Fruit fly (Drosophila melanogaster) whole organism, embryonic: Measurements from ENCODE around the gene dbe.
A peak's percentile ranks its signal among the peaks of the same experiment; 100 is the strongest.

Experiments
- Ada2b ChIP-seq: fragments of 200-800 bp; sonication (Bioruptor generic); IDR thresholded peaks from 2 replicates; pipeline ENCODE4 v1.3.6; 2022; ENCODE audit warnings: missing biosample characterization, missing genetic modification characterization
- CG1024 ChIP-seq: fragments of 200-800 bp; sonication (Bioruptor generic); IDR thresholded peaks from 2 replicates; pipeline ENCODE4 v1.3.6; 2022; ENCODE audit warnings: missing biosample characterization, missing genetic modification characterization
- CG11247 ChIP-seq: fragments of 200-800 bp; sonication (Bioruptor generic); IDR thresholded peaks from 2 replicates; pipeline ENCODE4 v1.3.6; 2022; ENCODE audit warnings: missing biosample characterization, missing genetic modification characterization
- CG11398 ChIP-seq: fragments of 200-800 bp; sonication (Bioruptor generic); optimal IDR thresholded peaks from 2 replicates; lab custom pipeline; 2016; ENCODE audit warnings: missing biosample characterization, missing genetic modification characterization
- CG11456 ChIP-seq: fragments of 200-800 bp; sonication (Bioruptor generic); IDR thresholded peaks from 3 replicates; pipeline ENCODE4 v1.3.6; 2022; ENCODE audit warnings: missing biosample characterization, missing genetic modification characterization
- CG1603 ChIP-seq: fragments of 200-800 bp; sonication (Bioruptor generic); optimal IDR thresholded peaks from 2 replicates; lab custom pipeline; 2019; ENCODE audit warnings: missing biosample characterization, mild to moderate bottlenecking, missing genetic modification characterization, moderate library complexity
- CG16813 ChIP-seq: fragments of 200-800 bp; sonication (Bioruptor generic); IDR thresholded peaks from 3 replicates; pipeline ENCODE4 v1.3.6; 2022; ENCODE audit warnings: missing biosample characterization, missing genetic modification characterization; ENCODE audit not compliant: partially characterized antibody
- CG17802 ChIP-seq: fragments of 200-800 bp; sonication (Bioruptor generic); optimal IDR thresholded peaks from 2 replicates; lab custom pipeline; 2018; ENCODE audit warnings: missing biosample characterization, mild to moderate bottlenecking, missing genetic modification characterization, moderate library complexity
- CG2712 ChIP-seq: fragments of 200-800 bp; optimal IDR thresholded peaks from 3 replicates; lab custom pipeline; 2019; ENCODE audit warnings: missing biosample characterization, mild to moderate bottlenecking, missing genetic modification characterization, moderate library complexity
- CG3065 ChIP-seq: fragments of 200-800 bp; sonication (Bioruptor generic); optimal IDR thresholded peaks from 2 replicates; lab custom pipeline; 2016; ENCODE audit warnings: missing biosample characterization, missing genetic modification characterization
- CG32772 ChIP-seq: fragments of 200-800 bp; sonication (Bioruptor generic); IDR thresholded peaks from 2 replicates; pipeline ENCODE4 v1.3.6; 2022; ENCODE audit warnings: missing biosample characterization, missing genetic modification characterization
- CG3281 ChIP-seq: fragments of 200-800 bp; sonication (Bioruptor generic); optimal IDR thresholded peaks from 3 replicates; lab custom pipeline; 2017; ENCODE audit warnings: missing biosample characterization, mild to moderate bottlenecking, missing genetic modification characterization
- CG3847 ChIP-seq: fragments of 200-800 bp; sonication (Bioruptor generic); IDR thresholded peaks from 2 replicates; pipeline ENCODE4 v1.3.6; 2022; ENCODE audit warnings: missing biosample characterization, missing genetic modification characterization
- CG6272 ChIP-seq: fragments of 200-800 bp; sonication (Bioruptor generic); IDR thresholded peaks from 2 replicates; pipeline ENCODE4 v1.3.6; 2022; ENCODE audit warnings: missing biosample characterization, missing genetic modification characterization
- CG6654 ChIP-seq: fragments of 200-800 bp; sonication (Bioruptor generic); optimal IDR thresholded peaks from 2 replicates; lab custom pipeline; 2017; ENCODE audit warnings: missing biosample characterization, mild to moderate bottlenecking, missing genetic modification characterization
- CG6854 ChIP-seq: fragments of 200-800 bp; sonication (Bioruptor generic); optimal IDR thresholded peaks from 3 replicates; lab custom pipeline; 2017; ENCODE audit warnings: missing biosample characterization, mild to moderate bottlenecking, missing genetic modification characterization
- CG8924 ChIP-seq: fragments of 200-800 bp; optimal IDR thresholded peaks from 3 replicates; lab custom pipeline; 2019; ENCODE audit warnings: missing biosample characterization, mild to moderate bottlenecking, missing genetic modification characterization, moderate library complexity
- CkIIα-i1 ChIP-seq: fragments of 200-800 bp; sonication (Bioruptor generic); IDR thresholded peaks from 2 replicates; pipeline ENCODE4 v1.3.6; 2022; ENCODE audit warnings: missing biosample characterization, missing genetic modification characterization
- Dip2 ChIP-seq: fragments of 200-800 bp; sonication (Bioruptor generic); IDR thresholded peaks from 2 replicates; pipeline ENCODE4 v1.3.6; 2022; ENCODE audit warnings: missing biosample characterization, missing genetic modification characterization
- Hand ChIP-seq: fragments of 200-800 bp; sonication (Bioruptor generic); optimal IDR thresholded peaks from 2 replicates; lab custom pipeline; 2017; ENCODE audit warnings: mild to moderate bottlenecking, missing biosample characterization, missing genetic modification reagents, missing genetic modification characterization
- Med ChIP-seq: fragments of 200-800 bp; sonication (Bioruptor generic); peaks from one replicate; lab custom pipeline; 2016; ENCODE audit warnings: missing biosample characterization, missing genetic modification characterization, mild to moderate bottlenecking, inconsistent platforms, moderate library complexity
- Mes4 ChIP-seq: fragments of 200-800 bp; sonication (Bioruptor generic); optimal IDR thresholded peaks from 2 replicates; lab custom pipeline; 2016; ENCODE audit warnings: missing biosample characterization, missing genetic modification characterization
- NK7.1 ChIP-seq: fragments of 200-800 bp; sonication (Bioruptor generic); optimal IDR thresholded peaks from 3 replicates; lab custom pipeline; 2016; ENCODE audit warnings: missing biosample characterization, missing genetic modification characterization
- Side ChIP-seq: fragments of 200-800 bp; sonication (Bioruptor generic); optimal IDR thresholded peaks from 2 replicates; lab custom pipeline; 2016; ENCODE audit warnings: missing biosample characterization, missing genetic modification characterization
- ase ChIP-seq: fragments of 200-800 bp; sonication (Bioruptor generic); IDR thresholded peaks from 3 replicates; pipeline ENCODE4 v1.3.6; 2022; ENCODE audit warnings: missing biosample characterization, missing genetic modification characterization
- bsh ChIP-seq, 2 experiments: fragments of 200-800 bp; sonication (Bioruptor generic); optimal IDR thresholded peaks; 2 replicates each; lab custom pipeline; 2017 to 2018; ENCODE audit warnings: mild to moderate bottlenecking in 2 of 2, missing biosample characterization in 2 of 2, missing genetic modification characterization in 2 of 2, moderate library complexity in 1 of 2
- corto ChIP-seq: fragments of 200-800 bp; sonication (Bioruptor generic); optimal IDR thresholded peaks from 2 replicates; lab custom pipeline; 2016; ENCODE audit warnings: missing biosample characterization, mild to moderate bottlenecking, missing genetic modification characterization, moderate library complexity
- crol ChIP-seq: fragments of 200-800 bp; sonication (Bioruptor generic); IDR thresholded peaks from 2 replicates; pipeline ENCODE4 v1.3.6; 2022; ENCODE audit warnings: missing biosample characterization, missing genetic modification characterization
- da ChIP-seq: fragments of 200-800 bp; sonication (Bioruptor generic); optimal IDR thresholded peaks from 2 replicates; lab custom pipeline; 2016; ENCODE audit warnings: missing biosample characterization, missing genetic modification characterization
- fd96Cb ChIP-seq: fragments of 200-800 bp; sonication (Bioruptor generic); optimal IDR thresholded peaks from 2 replicates; lab custom pipeline; 2018; ENCODE audit warnings: missing biosample characterization, mild to moderate bottlenecking, missing genetic modification characterization, moderate library complexity
- grau ChIP-seq: fragments of 200-800 bp; optimal IDR thresholded peaks from 3 replicates; lab custom pipeline; 2019; ENCODE audit warnings: missing biosample characterization, mild to moderate bottlenecking, missing genetic modification characterization, moderate library complexity
- gt ChIP-seq: fragments of 200-800 bp; sonication (Bioruptor generic); IDR thresholded peaks from 2 replicates; pipeline ENCODE4 v1.3.6; 2022; ENCODE audit warnings: missing biosample characterization, missing genetic modification characterization
- jigr1 ChIP-seq: fragments of 200-800 bp; sonication (Bioruptor generic); IDR thresholded peaks from 3 replicates; pipeline ENCODE4 v1.3.6; 2022; ENCODE audit warnings: missing biosample characterization, missing genetic modification characterization
- kay ChIP-seq: fragments of 200-800 bp; sonication (Bioruptor generic); optimal IDR thresholded peaks from 2 replicates; lab custom pipeline; 2016; ENCODE audit warnings: missing biosample characterization, missing genetic modification characterization
- kni ChIP-seq: fragments of 200-800 bp; sonication (Bioruptor generic); optimal IDR thresholded peaks from 3 replicates; lab custom pipeline; 2017; ENCODE audit warnings: mild to moderate bottlenecking, missing biosample characterization, missing genetic modification reagents, missing genetic modification characterization
- lbe ChIP-seq: fragments of 200-800 bp; sonication (Bioruptor generic); optimal IDR thresholded peaks from 2 replicates; lab custom pipeline; 2016; ENCODE audit warnings: missing biosample characterization, mild to moderate bottlenecking, missing genetic modification characterization
- nom ChIP-seq: fragments of 200-800 bp; sonication (Bioruptor generic); optimal IDR thresholded peaks from 2 replicates; lab custom pipeline; 2017; ENCODE audit warnings: missing biosample characterization, missing genetic modification characterization, mild to moderate bottlenecking, moderate library complexity, missing genetic modification reagents
- peb ChIP-seq: fragments of 200-800 bp; sonication (Bioruptor generic); IDR thresholded peaks from 2 replicates; pipeline ENCODE4 v1.3.6; 2022; ENCODE audit warnings: missing biosample characterization, missing genetic modification characterization
- pnt ChIP-seq: fragments of 200-800 bp; sonication (Bioruptor generic); optimal IDR thresholded peaks from 3 replicates; lab custom pipeline; 2016; ENCODE audit warnings: missing biosample characterization, missing genetic modification characterization
- sd ChIP-seq: fragments of 200-800 bp; sonication (Bioruptor generic); optimal IDR thresholded peaks from 3 replicates; lab custom pipeline; 2018; ENCODE audit warnings: missing biosample characterization, mild to moderate bottlenecking, missing genetic modification characterization, moderate library complexity
- sens ChIP-seq: fragments of 200-800 bp; sonication (Bioruptor generic); peaks from one replicate; lab custom pipeline; 2016; ENCODE audit warnings: missing biosample characterization, missing genetic modification characterization
- slbo ChIP-seq: fragments of 200-800 bp; sonication (Bioruptor generic); IDR thresholded peaks from 2 replicates; pipeline ENCODE4 v1.3.6; 2022; ENCODE audit warnings: missing biosample characterization, missing genetic modification characterization
- trem ChIP-seq: fragments of 200-800 bp; optimal IDR thresholded peaks from 3 replicates; lab custom pipeline; 2019; ENCODE audit warnings: missing biosample characterization, mild to moderate bottlenecking, missing genetic modification characterization, moderate library complexity
- wor ChIP-seq: fragments of 200-800 bp; sonication (Bioruptor generic); IDR thresholded peaks from 2 replicates; pipeline ENCODE4 v1.3.6; 2022; ENCODE audit warnings: missing biosample characterization, missing genetic modification characterization
- zf30C ChIP-seq: fragments of 200-800 bp; sonication (Bioruptor generic); optimal IDR thresholded peaks from 3 replicates; lab custom pipeline; 2018; ENCODE audit warnings: missing biosample characterization, mild to moderate bottlenecking, missing genetic modification characterization

The dbe gene

DNA sequence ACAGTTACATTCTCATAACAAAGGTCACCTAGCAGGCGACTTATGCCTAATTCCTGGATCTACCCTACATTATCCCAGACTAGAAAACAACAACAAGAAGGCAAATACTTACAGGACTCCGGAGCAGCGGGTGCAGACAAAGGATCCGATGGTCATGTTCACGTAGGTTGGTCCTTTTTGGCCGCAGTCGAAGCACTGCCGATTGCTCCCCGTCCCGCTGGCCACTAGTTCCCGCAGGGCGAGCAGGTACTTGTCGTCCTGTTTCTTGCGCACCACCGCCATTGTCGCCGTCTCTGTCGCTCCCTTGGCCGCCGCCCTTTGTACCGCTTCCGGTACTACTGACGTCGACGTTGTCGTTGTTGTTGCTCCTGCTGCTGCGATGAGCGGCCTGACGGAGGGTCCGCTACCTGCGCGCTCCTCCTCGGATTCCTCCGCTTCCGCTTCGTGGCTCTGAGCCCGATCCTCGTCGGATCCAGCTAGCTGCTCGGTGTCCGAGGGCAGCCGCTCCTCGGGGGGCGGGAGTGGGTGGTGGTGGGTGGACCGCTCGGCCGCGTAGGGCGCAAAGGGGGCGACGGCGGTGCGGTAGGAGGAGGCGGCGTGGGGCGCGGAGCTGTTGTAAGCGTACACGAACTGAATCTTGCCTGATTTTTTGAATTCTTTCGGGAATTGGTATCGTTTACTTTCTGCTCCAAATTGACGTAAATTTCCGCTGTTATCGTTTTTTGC, 19.7 kb downstream of the dbe start (continued):
- no peak for TF ChIP-seq gt
- no peak for TF ChIP-seq peb (GFP tag; lab: Robert Waterston, UW)
- no peak for TF ChIP-seq CG3847 (GFP tag; lab: Robert Waterston, UW)
- TF ChIP-seq slbo (GFP tag; lab: Robert Waterston, UW), result no peak
- TF ChIP-seq kay (GFP tag; lab: Kevin White, UChicago), result no peak
- no peak for TF ChIP-seq CG6272 (GFP tag; lab: Robert Waterston, UW)
- TF ChIP-seq CG1603 (tag; lab: Kevin White, UChicago), result no peak
- TF ChIP-seq CG11398 (GFP tag; lab: Kevin White, UChicago), result no peak
- TF ChIP-seq CG32772, result no peak
- TF ChIP-seq, all 482 proteins: peak for 24

DNA sequence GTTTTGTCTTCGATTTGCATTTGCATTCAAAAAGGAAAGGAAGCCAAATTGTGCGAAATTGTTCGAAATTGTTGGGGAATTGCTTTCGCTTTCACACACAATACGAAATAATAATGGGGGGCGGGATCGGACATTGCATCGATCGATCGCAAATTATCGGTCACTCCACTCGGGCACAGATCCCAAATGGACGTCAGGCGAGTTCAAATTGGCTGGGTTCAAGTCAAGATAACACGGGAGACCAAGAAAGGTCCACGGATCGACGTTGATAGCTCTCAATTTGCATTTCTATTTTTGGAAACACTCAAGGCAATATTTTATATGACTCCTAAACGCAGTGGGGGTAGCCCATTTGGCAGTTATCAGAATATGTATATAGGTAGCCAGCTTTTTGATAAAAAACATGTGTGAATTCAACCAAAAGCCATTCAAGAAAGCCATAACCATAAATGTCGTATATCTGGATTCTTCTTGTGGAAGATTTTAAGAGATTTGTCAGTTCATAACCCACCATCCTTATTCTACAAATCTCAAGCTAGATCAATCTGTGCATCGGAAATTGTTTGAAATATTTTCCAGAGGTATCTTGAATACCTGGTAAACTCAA, 20.4 kb downstream of the dbe start:
- peak; percentile 9 for TF ChIP-seq sens
- TF ChIP-seq wor (GFP tag; lab: Robert Waterston, UW), result no peak

- TF ChIP-seq CG1024 (GFP tag; lab: Robert Waterston, UW) (no peak), sd (tag; lab: Kevin White, UChicago) (no peak), CG3281 (GFP tag; lab: Kevin White, UChicago) (no peak), lbe (GFP tag; lab: Kevin White, UChicago) (peak; percentile 38), CG2712 (tag; lab: Kevin White, UChicago) (no peak), Med (peak; percentile 43), pnt (no peak), sens (peak; percentile 22), nom (GFP tag; lab: Kevin White, UChicago) (peak; percentile 65), fd96Cb (tag; lab: Kevin White, UChicago) (no peak), CG6854 (GFP tag; lab: Kevin White, UChicago) (no peak), zf30C (peak; percentile 27), Hand (GFP tag; lab: Kevin White, UChicago) (no peak), ase (GFP tag; lab: Robert Waterston, UW) (no peak), Dip2 (GFP tag; lab: Robert Waterston, UW) (no peak), da (no peak), CG11247 (GFP tag; lab: Robert Waterston, UW) (no peak), CG17802 (no peak), Ada2b (no peak), CG3847 (GFP tag; lab: Robert Waterston, UW) (no peak), grau (no peak), Mes4 (no peak), Side (GFP tag; lab: Kevin White, UChicago) (no peak), CG11456 (GFP tag; lab: Robert Waterston, UW) (no peak), NK7.1 (no peak), crol (GFP tag; lab: Robert Waterston, UW) (peak; percentile 40; the same call in 1 of the 2 replicates), jigr1 (GFP tag; lab: Robert Waterston, UW) (no peak), CG6654 (GFP tag; lab: Kevin White, UChicago) (no peak), kni (peak; percentile 67), bsh (GFP tag; optimal IDR thresholded peaks at IDR 0.05; lab: Kevin White, UChicago) (peak in 1 of 2 experiments; percentile 32), CG16813 (no peak), CG8924 (no peak), CkIIα-i1 (GFP tag; lab: Robert Waterston, UW) (no peak), corto (GFP tag; lab: Kevin White, UChicago) (peak; percentile 45), CG3065 (GFP tag; lab: Kevin White, UChicago) (no peak), trem (tag; lab: Kevin White, UChicago) (no peak)
Observed at dm6 chr2L:847988-848622, 21.6 kb downstream of the dbe start.
